Worm (Caenorhabditis elegans): ENCODE results near the gene F25D1.5.

DNA sequence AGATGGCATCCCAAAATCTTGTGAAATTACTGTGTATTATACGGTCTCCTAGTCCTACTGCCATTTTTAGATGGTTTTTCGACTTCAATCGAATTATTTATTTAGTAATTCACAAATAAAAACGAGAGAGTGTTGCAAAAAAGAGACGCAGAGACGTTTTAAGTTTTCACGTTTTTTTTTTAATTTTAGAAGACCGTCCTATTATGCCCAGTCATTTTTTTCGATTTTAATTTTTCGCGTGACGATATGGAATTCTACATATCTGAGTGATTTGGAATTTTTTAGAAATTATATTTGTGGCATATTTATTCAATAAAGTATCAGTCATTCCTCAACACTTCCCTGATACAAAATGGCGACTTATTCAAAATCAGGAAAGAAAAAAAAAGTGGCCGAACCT, 49.9 kb downstream of the F25D1.5 start, which contains the start of gene C35A5.4:
- TF ChIP-seq ceh-28 (tag; optimal IDR thresholded peaks at IDR 0.05) (no peak), pqm-1 (tag; optimal IDR thresholded peaks at IDR 0.05) (no peak), mdt-29 (GFP tag; IDR thresholded peaks at IDR 0.05) (no peak), hmg-1.1 (GFP tag; IDR thresholded peaks at IDR 0.05) (no peak), nhr-25 (tag; optimal IDR thresholded peaks at IDR 0.05; ENCODE audit: borderline replicate concordance, insufficient read depth) (no peak), ces-1 (GFP tag; optimal IDR thresholded peaks at IDR 0.05) (no peak)

All from whole organism, L4 larva.